Fruit fly (Drosophila melanogaster): ENCODE data around the gene CG13607.

Gene CG13607

dm6 chr3R:24073703-24074102, 42.4 kb downstream of the CG13607 start (continued):
- TF ChIP-seq CG2678 (tag; optimal IDR thresholded peaks at IDR 0.05) (peak; percentile 54), CG2712 (tag; optimal IDR thresholded peaks at IDR 0.05) (no peak), esg (GFP tag; conservative IDR thresholded peaks at IDR 0.05) (no peak), Opbp (GFP tag; IDR thresholded peaks at IDR 0.05; ENCODE audit: partially characterized antibody) (no peak), NK7.1 (GFP tag; optimal IDR thresholded peaks at IDR 0.05) (no peak), ranshi (GFP tag; IDR thresholded peaks at IDR 0.05) (0 out of 2 replicates have a peak, but pooled peaks have one; percentile 30), peb (GFP tag; IDR thresholded peaks at IDR 0.05) (no peak), run (tag; optimal IDR thresholded peaks at IDR 0.05) (no peak), Bdp1 (GFP tag; optimal IDR thresholded peaks at IDR 0.05) (no peak), nau (GFP tag; optimal IDR thresholded peaks at IDR 0.05) (no peak), CG12659 (GFP tag; optimal IDR thresholded peaks at IDR 0.05) (no peak), BtbVII (GFP tag; optimal IDR thresholded peaks at IDR 0.05) (peak; percentile 51), CG3407 (GFP tag; optimal IDR thresholded peaks at IDR 0.05) (no peak), Ada2b (GFP tag; IDR thresholded peaks at IDR 0.05) (peak; percentile 5; the same call in 1 of the 2 replicates), Rfx (GFP tag; IDR thresholded peaks at IDR 0.05) (no peak), CG17568 (GFP tag; optimal IDR thresholded peaks at IDR 0.05) (no peak), gem (tag; optimal IDR thresholded peaks at IDR 0.05) (peak; percentile 28), Mes4 (GFP tag; optimal IDR thresholded peaks at IDR 0.05) (no peak), CG15514 (GFP tag; optimal IDR thresholded peaks at IDR 0.05) (peak; percentile 19), crp (GFP tag; optimal IDR thresholded peaks at IDR 0.05) (no peak), CG34422 (GFP tag; IDR thresholded peaks at IDR 0.05) (no peak), CG4854 (GFP tag; optimal IDR thresholded peaks at IDR 0.05) (no peak), abd-A (tag; optimal IDR thresholded peaks at IDR 0.05) (peak; percentile 46), CG7987 (GFP tag; optimal IDR thresholded peaks at IDR 0.05) (no peak), btn (GFP tag; optimal IDR thresholded peaks at IDR 0.05) (no peak), eyg (GFP tag; optimal IDR thresholded peaks at IDR 0.05) (no peak), CG10321 (GFP tag; IDR thresholded peaks at IDR 0.05) (no peak), HLH4C (GFP tag; IDR thresholded peaks at IDR 0.05; ENCODE audit: partially characterized antibody) (no peak), Dbx (GFP tag; IDR thresholded peaks at IDR 0.05) (peak; percentile 65; the same call in 2 of the 3 replicates), pita (GFP tag; optimal IDR thresholded peaks at IDR 0.05) (no peak), Trl (optimal IDR thresholded peaks at IDR 0.05) (no peak), Trl (GFP tag; optimal IDR thresholded peaks at IDR 0.05) (no peak), rib (GFP tag; IDR thresholded peaks at IDR 0.05) (no peak), luna (GFP tag; optimal IDR thresholded peaks at IDR 0.05) (no peak), nmo (GFP tag; optimal IDR thresholded peaks at IDR 0.05) (peak; percentile 3), ind (GFP tag; optimal IDR thresholded peaks at IDR 0.05) (peak; percentile 0), MBD-R2 (GFP tag; IDR thresholded peaks at IDR 0.05) (no peak), slbo (GFP tag; IDR thresholded peaks at IDR 0.05) (peak; percentile 53; the same call in 1 of the 2 replicates), Meics (GFP tag; optimal IDR thresholded peaks at IDR 0.05) (peak; percentile 49), org-1 (GFP tag; optimal IDR thresholded peaks at IDR 0.05) (no peak), jumu (GFP tag; optimal IDR thresholded peaks at IDR 0.05) (no peak), Oli (tag; optimal IDR thresholded peaks at IDR 0.05) (peak; percentile 5), CG13894 (tag; optimal IDR thresholded peaks at IDR 0.05) (peak; percentile 41), CG17802 (tag; optimal IDR thresholded peaks at IDR 0.05) (no peak), Hr51 (GFP tag; optimal IDR thresholded peaks at IDR 0.05) (peak in 1 of 2 experiments; percentile 27), CG33213 (GFP tag; optimal IDR thresholded peaks at IDR 0.05) (no peak), caup (GFP tag; optimal IDR thresholded peaks at IDR 0.05; ENCODE audit: severe bottlenecking) (peak; percentile 41), Atf-2 (GFP tag; optimal IDR thresholded peaks at IDR 0.05) (no peak), CG1602 (GFP tag; optimal IDR thresholded peaks at IDR 0.05) (no peak), Taf1 (GFP tag; IDR thresholded peaks at IDR 0.05) (no peak), dysf (GFP tag; IDR thresholded peaks at IDR 0.05) (0 out of 3 replicates have a peak, but pooled peaks have one; percentile 45)
